Worm (Caenorhabditis elegans): ENCODE results near the gene phy-3.

The phy-3 gene

DNA sequence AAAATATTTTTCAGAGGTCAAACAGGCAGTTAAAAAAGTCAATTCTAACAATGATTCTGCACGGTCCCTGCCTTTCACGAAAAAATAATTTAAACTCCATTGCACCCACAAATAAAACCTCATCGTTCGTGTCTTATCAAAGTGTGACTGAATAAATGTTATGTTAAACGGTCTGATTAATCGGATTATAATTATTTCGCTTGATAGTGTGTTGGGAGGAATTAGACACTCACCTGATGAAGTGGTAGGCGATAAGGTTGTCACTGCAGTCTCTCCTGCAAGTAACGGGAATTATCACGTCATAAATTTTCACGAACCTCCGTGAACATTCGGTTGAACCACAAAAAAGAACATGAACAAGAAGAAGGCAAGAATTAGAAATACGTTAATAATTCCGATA lies 7.3 kb downstream of the phy-3 start:
- TF ChIP-seq lin-35 (GFP tag; optimal IDR thresholded peaks at IDR 0.05) (peak in 1 of 2 experiments; percentile 14), jun-1 (tag; optimal IDR thresholded peaks at IDR 0.05) (peak; percentile 8), ztf-11 (tag; optimal IDR thresholded peaks at IDR 0.05) (no peak), nhr-28 (tag; optimal IDR thresholded peaks at IDR 0.05) (no peak), nhr-84 (tag; optimal IDR thresholded peaks at IDR 0.05) (no peak), unc-130 (tag; optimal IDR thresholded peaks at IDR 0.05) (no peak), ces-1 (GFP tag; optimal IDR thresholded peaks at IDR 0.05) (no peak), tlp-1 (tag; optimal IDR thresholded peaks at IDR 0.05) (no peak), elt-2 (tag; optimal IDR thresholded peaks at IDR 0.05) (peak; percentile 91), ceh-88 (GFP tag; IDR thresholded peaks at IDR 0.05) (no peak), rnt-1 (tag; optimal IDR thresholded peaks at IDR 0.05) (no peak), mab-9 (GFP tag; IDR thresholded peaks at IDR 0.05) (no peak), lin-13 (GFP tag; optimal IDR thresholded peaks at IDR 0.05) (no peak), hlh-4 (tag; optimal IDR thresholded peaks at IDR 0.05) (no peak), elt-3 (tag; optimal IDR thresholded peaks at IDR 0.05) (no peak)

DNA sequence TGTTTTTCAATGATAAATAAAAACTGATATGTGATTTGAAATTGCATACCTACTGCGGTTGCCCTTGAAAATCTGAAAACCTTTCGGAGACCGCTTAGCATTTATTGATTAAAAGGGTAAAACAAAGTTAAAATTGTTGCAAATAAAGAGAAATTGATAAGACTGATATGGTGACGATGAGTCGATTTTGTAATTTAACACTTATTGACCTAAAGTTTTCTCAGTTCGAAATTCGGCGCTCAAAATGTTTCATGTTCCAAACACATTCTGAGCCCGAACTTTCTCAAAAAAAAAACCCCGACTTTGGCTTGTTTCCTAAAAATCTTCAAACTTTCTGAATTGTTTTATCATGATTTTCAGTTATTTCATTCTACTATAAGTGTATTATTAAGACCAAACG lies 8.0 kb downstream of the phy-3 start, which contains the start of gene clec-40:
TSS of gene clec-40 (minus strand) at position 101 of the 400 bp plus-strand sequence.
- no peak for TF ChIP-seq jun-1 (tag; optimal IDR thresholded peaks at IDR 0.05)
- no peak for TF ChIP-seq sup-37 (GFP tag; optimal IDR thresholded peaks at IDR 0.05)
- no peak for TF ChIP-seq mep-1 (tag; optimal IDR thresholded peaks at IDR 0.05)
- TF ChIP-seq hpl-2 (GFP tag; optimal IDR thresholded peaks at IDR 0.05) = no peak
- TF ChIP-seq nhr-77 (tag; optimal IDR thresholded peaks at IDR 0.05) = no peak
- no peak for TF ChIP-seq C16A3.4 (tag; optimal IDR thresholded peaks at IDR 0.05)
- TF ChIP-seq lin-39 (tag; optimal IDR thresholded peaks at IDR 0.05) = no peak
- TF ChIP-seq Y116A8C.19 (tag; optimal IDR thresholded peaks at IDR 0.05; ENCODE audit: borderline replicate concordance) = no peak
- TF ChIP-seq ama-1 (optimal IDR thresholded peaks at IDR 0.05) = no peak
- no peak for TF ChIP-seq sptf-1 (tag; optimal IDR thresholded peaks at IDR 0.05)
- no peak for TF ChIP-seq lsy-2 (tag; optimal IDR thresholded peaks at IDR 0.05)
- no peak for TF ChIP-seq xbp-1 (tag; optimal IDR thresholded peaks at IDR 0.05)
- TF ChIP-seq C34B4.2 (tag; optimal IDR thresholded peaks at IDR 0.05) = no peak
- TF ChIP-seq F16B12.6 (tag; optimal IDR thresholded peaks at IDR 0.05) = no peak
- TF ChIP-seq unc-130 (tag; optimal IDR thresholded peaks at IDR 0.05) = no peak
- no peak for TF ChIP-seq nhr-47 (tag; optimal IDR thresholded peaks at IDR 0.05)
- no peak for TF ChIP-seq elt-3 (tag; optimal IDR thresholded peaks at IDR 0.05)

DNA sequence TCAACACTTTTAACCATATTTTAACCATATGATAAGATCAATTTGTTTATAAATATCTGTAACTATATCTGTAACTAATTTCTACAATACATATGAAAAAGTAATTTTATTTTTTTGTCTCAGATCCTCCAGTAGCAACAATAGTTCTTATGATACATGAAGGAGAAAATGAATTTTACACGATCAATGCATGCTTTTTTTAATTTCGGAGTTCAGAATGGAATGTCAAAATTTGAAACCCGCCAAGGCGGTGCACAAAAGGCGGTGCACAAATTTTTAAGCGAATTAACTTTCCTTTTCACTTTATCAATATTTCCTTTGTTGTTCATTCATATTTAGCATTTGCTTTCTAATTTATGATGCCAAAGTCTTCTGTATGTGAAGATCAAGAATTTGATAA lies 10.0 kb downstream of the phy-3 start, which contains the start of gene clec-25:
TSS of gene clec-25 (plus strand) at position 301 of the 400 bp plus-strand sequence.
- TF ChIP-seq blmp-1 (tag; optimal IDR thresholded peaks at IDR 0.05) = no peak
- TF ChIP-seq aha-1 (tag; optimal IDR thresholded peaks at IDR 0.05) = no peak
- no peak for TF ChIP-seq efl-3 (GFP tag; optimal IDR thresholded peaks at IDR 0.05)
- no peak for TF ChIP-seq tbx-2 (tag; optimal IDR thresholded peaks at IDR 0.05)
- TF ChIP-seq nhr-11 (tag; optimal IDR thresholded peaks at IDR 0.05) = no peak
- TF ChIP-seq ztf-4 (tag; optimal IDR thresholded peaks at IDR 0.05) = no peak
- no peak for TF ChIP-seq elt-2 (tag; optimal IDR thresholded peaks at IDR 0.05)
- TF ChIP-seq fkh-8 (tag; optimal IDR thresholded peaks at IDR 0.05) = no peak
- no peak for TF ChIP-seq sup-37 (GFP tag; optimal IDR thresholded peaks at IDR 0.05)
- no peak for TF ChIP-seq ceh-90 (tag; optimal IDR thresholded peaks at IDR 0.05)
- no peak for TF ChIP-seq lin-39 (tag; optimal IDR thresholded peaks at IDR 0.05)
- no peak for TF ChIP-seq irx-1 (tag; optimal IDR thresholded peaks at IDR 0.05)
- TF ChIP-seq grh-1 (GFP tag; IDR thresholded peaks at IDR 0.05) = no peak
- TF ChIP-seq unc-86 (tag; optimal IDR thresholded peaks at IDR 0.05) = no peak
- no peak for TF ChIP-seq lin-15B (tag; optimal IDR thresholded peaks at IDR 0.05)
- no peak for TF ChIP-seq zag-1 (tag; optimal IDR thresholded peaks at IDR 0.05)

Data from whole organism, L1 larva.